Worm (Caenorhabditis elegans) whole organism, L1 larva: Measurements from ENCODE around the gene Y45F3A.8.

Experiments
- C04F5.9 ChIP-seq: sonication (generic microtip); optimal IDR thresholded peaks from 2 replicates; lab custom pipeline; 2016; ENCODE audit warnings: missing genetic modification characterization, missing compliant biosample characterization
- C34B4.2 ChIP-seq: sonication (generic microtip); optimal IDR thresholded peaks from 2 replicates; lab custom pipeline; 2017; ENCODE audit warnings: mild to moderate bottlenecking, missing genetic modification characterization, missing compliant biosample characterization
- F16B12.6 ChIP-seq: fragments of 150-350 bp; optimal IDR thresholded peaks from 2 replicates; lab custom pipeline; 2014; ENCODE audit warnings: missing biosample characterization, missing genetic modification characterization
- Y116A8C.19 ChIP-seq: sonication (generic microtip); optimal IDR thresholded peaks from 2 replicates; lab custom pipeline; 2016; ENCODE audit warnings: missing compliant biosample characterization, missing genetic modification characterization, borderline replicate concordance
- ama-1 ChIP-seq: fragments of 150-350 bp; optimal IDR thresholded peaks from 2 replicates; lab custom pipeline; 2014
- ceh-8 ChIP-seq: fragments of 200-800 bp; sonication (Bioruptor generic); optimal IDR thresholded peaks from 2 replicates; lab custom pipeline; 2018; ENCODE audit warnings: mild to moderate bottlenecking, missing genetic modification characterization, moderate library complexity, missing compliant biosample characterization
- ceh-82 ChIP-seq, 3 experiments: fragments of 150-350 bp in 1 of 3; sonication (generic microtip) in 2 of 3; optimal IDR thresholded peaks; 2 replicates each; lab custom pipeline; 2014 to 2017; ENCODE audit warnings: missing biosample characterization in 3 of 3, missing genetic modification characterization in 3 of 3
- ces-1 ChIP-seq: fragments of 150-350 bp; optimal IDR thresholded peaks from 2 replicates; lab custom pipeline; 2014; ENCODE audit warnings: missing biosample characterization, missing genetic modification reagents, missing genetic modification characterization
- dpl-1 ChIP-seq, 3 experiments: fragments of 150-350 bp in 2 of 3; sonication (generic microtip) in 1 of 3; optimal IDR thresholded peaks; 2 replicates each; lab custom pipeline; 2014 to 2017; ENCODE audit warnings: missing biosample characterization in 3 of 3, missing genetic modification characterization in 3 of 3, missing genetic modification reagents in 3 of 3
- dsc-1 ChIP-seq: sonication (generic microtip); optimal IDR thresholded peaks from 2 replicates; lab custom pipeline; 2016; ENCODE audit warnings: mild to moderate bottlenecking, missing genetic modification characterization, missing compliant biosample characterization
- efl-1 ChIP-seq, 4 experiments: fragments of 150-350 bp; optimal IDR thresholded peaks in 3 of 4; peaks in 1 of 4; 1 replicate in 1 of 4; 2 replicates in 3 of 4; lab custom pipeline; 2014; ENCODE audit warnings: missing biosample characterization in 2 of 4, missing genetic modification characterization in 2 of 4, missing genetic modification reagents in 2 of 4
- efl-3 ChIP-seq: fragments of 200-800 bp; sonication (Bioruptor generic); optimal IDR thresholded peaks from 2 replicates; lab custom pipeline; 2018; ENCODE audit warnings: mild to moderate bottlenecking, missing genetic modification characterization, missing compliant biosample characterization
- egl-13 ChIP-seq: sonication (generic microtip); optimal IDR thresholded peaks from 2 replicates; lab custom pipeline; 2016; ENCODE audit warnings: missing genotype, missing genetic modification reagents, missing genetic modification characterization, missing compliant biosample characterization
- egl-27 ChIP-seq, 2 experiments: fragments of 150-350 bp in 1 of 2; sonication (generic microtip); optimal IDR thresholded peaks; 3 replicates each; lab custom pipeline; 2017 to 2018; ENCODE audit warnings: missing biosample characterization in 2 of 2, missing genetic modification characterization in 2 of 2, missing genetic modification reagents in 2 of 2
- elt-2 ChIP-seq: sonication (generic microtip); optimal IDR thresholded peaks from 2 replicates; lab custom pipeline; 2016; ENCODE audit warnings: missing genetic modification characterization, mild to moderate bottlenecking, inconsistent platforms, missing compliant biosample characterization, missing genetic modification reagents
- fkh-10 ChIP-seq: sonication (generic microtip); optimal IDR thresholded peaks from 2 replicates; lab custom pipeline; 2017; ENCODE audit warnings: missing biosample characterization, missing genetic modification reagents, missing genetic modification characterization
- fkh-8 ChIP-seq: sonication (generic microtip); optimal IDR thresholded peaks from 2 replicates; lab custom pipeline; 2016; ENCODE audit warnings: mild to moderate bottlenecking, missing genetic modification characterization, missing compliant biosample characterization
- fos-1 ChIP-seq: fragments of 150-350 bp; optimal IDR thresholded peaks from 2 replicates; lab custom pipeline; 2014; ENCODE audit warnings: missing biosample characterization, missing genetic modification characterization
- grh-1 ChIP-seq: fragments of 200-800 bp; sonication (Bioruptor generic); IDR thresholded peaks from 2 replicates; pipeline ENCODE4 v1.3.6; 2022; ENCODE audit warnings: missing genetic modification reagents, missing genetic modification characterization, missing compliant biosample characterization
- hlh-17 ChIP-seq: fragments of 200-800 bp; sonication (Bioruptor generic); optimal IDR thresholded peaks from 2 replicates; lab custom pipeline; 2018; ENCODE audit warnings: missing genetic modification characterization, mild to moderate bottlenecking, missing compliant biosample characterization, moderate library complexity, borderline replicate concordance
- lin-13 ChIP-seq: fragments of 150-350 bp; optimal IDR thresholded peaks from 2 replicates; lab custom pipeline; 2014; ENCODE audit warnings: missing biosample characterization, missing genetic modification reagents, missing genetic modification characterization
- lin-15B ChIP-seq: fragments of 150-350 bp; sonication (generic microtip); optimal IDR thresholded peaks from 3 replicates; lab custom pipeline; 2014; ENCODE audit warnings: missing biosample characterization, missing genetic modification characterization
- lin-35 ChIP-seq, 2 experiments: fragments of 150-350 bp; optimal IDR thresholded peaks; 2 replicates each; lab custom pipeline; 2014; ENCODE audit warnings: missing biosample characterization in 2 of 2, missing genetic modification characterization in 2 of 2, missing genetic modification reagents in 2 of 2
- lsy-2 ChIP-seq, 2 experiments: fragments of 150-350 bp; optimal IDR thresholded peaks; 2 replicates each; lab custom pipeline; 2014; ENCODE audit warnings: missing biosample characterization in 2 of 2, missing genetic modification characterization in 2 of 2
- mdl-1 ChIP-seq, 2 experiments: fragments of 150-350 bp; optimal IDR thresholded peaks; 2 replicates each; lab custom pipeline; 2014 to 2017; ENCODE audit warnings: missing biosample characterization in 2 of 2, missing genetic modification characterization in 2 of 2, inconsistent platforms in 1 of 2
- mef-2 ChIP-seq: fragments of 150-350 bp; optimal IDR thresholded peaks from 2 replicates; lab custom pipeline; 2014; ENCODE audit warnings: missing biosample characterization, missing genetic modification characterization
- mep-1 ChIP-seq: fragments of 150-350 bp; optimal IDR thresholded peaks from 2 replicates; lab custom pipeline; 2014; ENCODE audit warnings: missing biosample characterization, missing genetic modification characterization
- nhr-11 ChIP-seq: fragments of 150-350 bp; optimal IDR thresholded peaks from 2 replicates; lab custom pipeline; 2014; ENCODE audit warnings: missing biosample characterization, missing genetic modification characterization
- nhr-12 ChIP-seq: sonication (generic microtip); optimal IDR thresholded peaks from 2 replicates; lab custom pipeline; 2017; ENCODE audit warnings: missing biosample characterization, missing genetic modification characterization
- nhr-19 ChIP-seq: fragments of 200-800 bp; sonication (Bioruptor generic); conservative IDR thresholded peaks from 2 replicates; pipeline ENCODE4 v1.3.6; 2022; ENCODE audit warnings: missing genetic modification characterization, missing compliant biosample characterization
- nhr-20 ChIP-seq: sonication (generic microtip); optimal IDR thresholded peaks from 2 replicates; lab custom pipeline; 2016; ENCODE audit warnings: mild to moderate bottlenecking, missing genetic modification characterization, missing compliant biosample characterization
- nhr-28 ChIP-seq: fragments of 150-350 bp; optimal IDR thresholded peaks from 2 replicates; lab custom pipeline; 2014; ENCODE audit warnings: missing biosample characterization, missing genetic modification characterization
- nhr-47 ChIP-seq: sonication (generic microtip); optimal IDR thresholded peaks from 2 replicates; lab custom pipeline; 2016; ENCODE audit warnings: mild to moderate bottlenecking, missing genetic modification characterization, moderate library complexity, missing compliant biosample characterization
- nhr-90 ChIP-seq: sonication (generic microtip); optimal IDR thresholded peaks from 2 replicates; lab custom pipeline; 2016; ENCODE audit warnings: mild to moderate bottlenecking, missing genetic modification characterization, missing compliant biosample characterization; ENCODE audit not compliant: poor library complexity
- pag-3 ChIP-seq: sonication (generic microtip); optimal IDR thresholded peaks from 2 replicates; lab custom pipeline; 2017; ENCODE audit warnings: missing genetic modification characterization, mild to moderate bottlenecking, missing compliant biosample characterization, antibody characterized with exemption, borderline replicate concordance; ENCODE audit not compliant: insufficient read depth
- pqm-1 ChIP-seq: sonication (generic microtip); optimal IDR thresholded peaks from 3 replicates; lab custom pipeline; 2017; ENCODE audit warnings: missing biosample characterization, missing genetic modification characterization
- rnt-1 ChIP-seq: sonication (generic microtip); optimal IDR thresholded peaks from 2 replicates; lab custom pipeline; 2016; ENCODE audit warnings: mild to moderate bottlenecking, missing genetic modification characterization, moderate library complexity, missing compliant biosample characterization
- snpc-4 ChIP-seq: fragments of 150-350 bp; optimal IDR thresholded peaks from 2 replicates; lab custom pipeline; 2014; ENCODE audit warnings: missing biosample characterization, missing genetic modification characterization
- snu-23 ChIP-seq: sonication (generic microtip); optimal IDR thresholded peaks from 2 replicates; lab custom pipeline; 2016; ENCODE audit warnings: missing genetic modification characterization, missing compliant biosample characterization
- sox-4 ChIP-seq: sonication (generic microtip); optimal IDR thresholded peaks from 2 replicates; lab custom pipeline; 2016; ENCODE audit warnings: missing genetic modification characterization, missing compliant biosample characterization
- sup-37 ChIP-seq: fragments of 200-800 bp; sonication (Bioruptor generic); optimal IDR thresholded peaks from 2 replicates; lab custom pipeline; 2018; ENCODE audit warnings: mild to moderate bottlenecking, missing genetic modification characterization, missing compliant biosample characterization
- swsn-7 ChIP-seq: sonication (generic microtip); optimal IDR thresholded peaks from 2 replicates; lab custom pipeline; 2016; ENCODE audit warnings: missing genetic modification characterization, missing compliant biosample characterization
- tlp-1 ChIP-seq: fragments of 150-350 bp; optimal IDR thresholded peaks from 2 replicates; lab custom pipeline; 2014; ENCODE audit warnings: missing biosample characterization, missing genetic modification characterization
- unc-130 ChIP-seq: fragments of 150-350 bp; optimal IDR thresholded peaks from 2 replicates; lab custom pipeline; 2017; ENCODE audit warnings: missing biosample characterization, missing genetic modification characterization, inconsistent platforms
- unc-86 ChIP-seq: sonication (generic microtip); optimal IDR thresholded peaks from 2 replicates; lab custom pipeline; 2016; ENCODE audit warnings: missing genetic modification characterization, missing compliant biosample characterization
- unc-98 ChIP-seq: fragments of 200-800 bp; sonication (Bioruptor generic); IDR thresholded peaks from 2 replicates; pipeline ENCODE4 v1.3.6; 2022; ENCODE audit warnings: missing genetic modification characterization, missing compliant biosample characterization
- vab-15 ChIP-seq: sonication (generic microtip); optimal IDR thresholded peaks from 2 replicates; lab custom pipeline; 2017; ENCODE audit warnings: missing genotype, mild to moderate bottlenecking, missing genetic modification characterization, missing compliant biosample characterization
- xbp-1 ChIP-seq: sonication (generic microtip); optimal IDR thresholded peaks from 2 replicates; lab custom pipeline; 2016; ENCODE audit warnings: missing genetic modification characterization, missing compliant biosample characterization
- zag-1 ChIP-seq: fragments of 150-350 bp; optimal IDR thresholded peaks from 2 replicates; lab custom pipeline; 2014; ENCODE audit warnings: missing biosample characterization, missing genetic modification characterization
- zip-4 ChIP-seq: fragments of 200-800 bp; sonication (Bioruptor generic); optimal IDR thresholded peaks from 2 replicates; lab custom pipeline; 2018; ENCODE audit warnings: mild to moderate bottlenecking, missing genetic modification characterization, moderate library complexity, missing compliant biosample characterization
- ztf-11 ChIP-seq, 2 experiments: sonication (generic microtip); optimal IDR thresholded peaks; 2 replicates each; lab custom pipeline; 2016 to 2017; ENCODE audit warnings: missing genetic modification characterization in 2 of 2, missing biosample characterization in 1 of 2, missing compliant biosample characterization in 1 of 2

Gene Y45F3A.8

ce11 chrIII:10612333-10612732 is 19.7 kb upstream of the Y45F3A.8 start, which contains the start of gene Y39A1A.24:
Gene Y39A1A.24 (plus strand): TSS chrIII:10612633.
- TF ChIP-seq ceh-8 (no peak), unc-98 (GFP tag; lab: Robert Waterston, UW) (no peak), dsc-1 (no peak), vab-15 (tag; lab: Kevin White, UChicago) (no peak), nhr-12 (tag; lab: Kevin White, UChicago) (no peak), rnt-1 (tag; lab: Kevin White, UChicago) (no peak)

ce11 chrIII:10608161-10608560 is 15.5 kb upstream of the Y45F3A.8 start:
- TF ChIP-seq nhr-11 (no peak), unc-86 (tag; lab: Kevin White, UChicago) (peak; percentile 51), mdl-1 (tag; optimal IDR thresholded peaks at IDR 0.05; lab: Kevin White, UChicago) (no peak), F16B12.6 (no peak), xbp-1 (tag; lab: Kevin White, UChicago) (no peak), C34B4.2 (tag; lab: Kevin White, UChicago) (no peak), nhr-20 (tag; lab: Kevin White, UChicago) (no peak), fos-1 (tag; lab: Kevin White, UChicago) (no peak), snu-23 (GFP tag; lab: Kevin White, UChicago) (no peak), nhr-12 (tag; lab: Kevin White, UChicago) (no peak), lin-13 (no peak), zag-1 (tag; lab: Kevin White, UChicago) (no peak), ztf-11 (tag; optimal IDR thresholded peaks at IDR 0.05; lab: Kevin White, UChicago) (no peak), nhr-19 (no peak), efl-1 (optimal IDR thresholded peaks at IDR 0.05; lab: Kevin White, UChicago) (no peak), efl-1 (GFP tag; optimal IDR thresholded peaks at IDR 0.05 in 1 of 2; lab: Kevin White, UChicago) (peak in 1 of 2 experiments; percentile 86), mep-1 (tag; lab: Kevin White, UChicago) (no peak), elt-2 (tag; lab: Kevin White, UChicago) (no peak), mef-2 (no peak), grh-1 (GFP tag; lab: Robert Waterston, UW) (no peak), unc-130 (no peak), efl-3 (GFP tag; lab: Kevin White, UChicago) (no peak), sup-37 (GFP tag; lab: Kevin White, UChicago) (no peak), lsy-2 (tag; optimal IDR thresholded peaks at IDR 0.05; lab: Kevin White, UChicago) (no peak), ama-1 (no peak), swsn-7 (no peak), snpc-4 (tag; lab: Kevin White, UChicago) (no peak), nhr-47 (tag; lab: Kevin White, UChicago) (peak; percentile 36), lin-35 (GFP tag; optimal IDR thresholded peaks at IDR 0.05; lab: Kevin White, UChicago) (no peak), egl-13 (peak; percentile 13), nhr-28 (tag; lab: Kevin White, UChicago) (no peak), lin-15B (no peak), dpl-1 (GFP tag; optimal IDR thresholded peaks at IDR 0.05; lab: Kevin White, UChicago) (no peak), rnt-1 (tag; lab: Kevin White, UChicago) (no peak), tlp-1 (no peak), fkh-8 (peak; percentile 54), pqm-1 (no peak), fkh-10 (GFP tag; lab: Kevin White, UChicago) (no peak), egl-27 (tag; optimal IDR thresholded peaks at IDR 0.05; lab: Kevin White, UChicago) (no peak), hlh-17 (no peak), pag-3 (no peak), zip-4 (GFP tag; lab: Kevin White, UChicago) (no peak), C04F5.9 (tag; lab: Kevin White, UChicago) (no peak), ces-1 (GFP tag; lab: Kevin White, UChicago) (no peak), nhr-90 (tag; lab: Kevin White, UChicago) (no peak), sox-4 (tag; lab: Kevin White, UChicago) (no peak), ceh-82 (tag; optimal IDR thresholded peaks at IDR 0.05; lab: Kevin White, UChicago) (no peak), Y116A8C.19 (tag; lab: Kevin White, UChicago) (no peak)
